Worm (Caenorhabditis elegans) whole organism, L4/young adult: Measurements from ENCODE around the gene warf-1.

ENCODE experiments used
- W03F9.2 ChIP-seq: fragments of 150-350 bp; optimal IDR thresholded peaks from 2 replicates; lab custom pipeline; 2014; ENCODE audit warnings: missing biosample characterization, missing genetic modification characterization
- dao-5 ChIP-seq: sonication (generic microtip); optimal IDR thresholded peaks from 2 replicates; lab custom pipeline; 2016; ENCODE audit warnings: missing genotype, missing genetic modification characterization, moderate library complexity, missing compliant biosample characterization
- him-1 ChIP-seq: sonication (generic microtip); optimal IDR thresholded peaks from 2 replicates; lab custom pipeline; 2016; ENCODE audit warnings: missing genotype, missing genetic modification reagents, missing genetic modification characterization, missing compliant biosample characterization

ce11 chrIV:7612523-7612922, 22.1 kb upstream of the warf-1 start:
- TF ChIP-seq W03F9.2 (tag; lab: Kevin White, UChicago) (no peak), him-1 (tag; lab: Kevin White, UChicago) (no peak), dao-5 (tag; lab: Kevin White, UChicago) (no peak)
